Worm (Caenorhabditis elegans) whole organism, L1 larva: ENCODE data around the gene F42A10.9.

Experiments used
- ama-1 ChIP-seq: fragments of 150-350 bp; optimal IDR thresholded peaks from 2 replicates; lab custom pipeline; 2014
- blmp-1 ChIP-seq: fragments of 150-350 bp; optimal IDR thresholded peaks from 2 replicates; lab custom pipeline; 2014; ENCODE audit warnings: missing biosample characterization, missing genetic modification characterization
- ceh-63 ChIP-seq: fragments of 200-800 bp; sonication (Bioruptor generic); optimal IDR thresholded peaks from 2 replicates; lab custom pipeline; 2018; ENCODE audit warnings: mild to moderate bottlenecking, missing genetic modification characterization, missing compliant biosample characterization
- ceh-88 ChIP-seq: fragments of 200-800 bp; sonication (Bioruptor generic); IDR thresholded peaks from 2 replicates; pipeline ENCODE4 v1.3.6; 2022; ENCODE audit warnings: missing genetic modification characterization, missing compliant biosample characterization
- lin-15B ChIP-seq: fragments of 150-350 bp; sonication (generic microtip); optimal IDR thresholded peaks from 3 replicates; lab custom pipeline; 2014; ENCODE audit warnings: missing biosample characterization, missing genetic modification characterization
- lir-3 ChIP-seq: sonication (generic microtip); optimal IDR thresholded peaks from 2 replicates; lab custom pipeline; 2016; ENCODE audit warnings: mild to moderate bottlenecking, missing genetic modification characterization, moderate library complexity, missing compliant biosample characterization; ENCODE audit not compliant: poor library complexity
- mdl-1 ChIP-seq, 2 experiments: fragments of 150-350 bp; optimal IDR thresholded peaks; 2 replicates each; lab custom pipeline; 2014 to 2017; ENCODE audit warnings: missing biosample characterization in 2 of 2, missing genetic modification characterization in 2 of 2, inconsistent platforms in 1 of 2
- nhr-11 ChIP-seq: fragments of 150-350 bp; optimal IDR thresholded peaks from 2 replicates; lab custom pipeline; 2014; ENCODE audit warnings: missing biosample characterization, missing genetic modification characterization
- nhr-237 ChIP-seq: fragments of 150-350 bp; optimal IDR thresholded peaks from 2 replicates; lab custom pipeline; 2014; ENCODE audit warnings: missing biosample characterization, missing genetic modification characterization
- snpc-4 ChIP-seq: fragments of 150-350 bp; optimal IDR thresholded peaks from 2 replicates; lab custom pipeline; 2014; ENCODE audit warnings: missing biosample characterization, missing genetic modification characterization
- swsn-7 ChIP-seq: sonication (generic microtip); optimal IDR thresholded peaks from 2 replicates; lab custom pipeline; 2016; ENCODE audit warnings: missing genetic modification characterization, missing compliant biosample characterization
- unc-62 ChIP-seq: fragments of 150-350 bp; optimal IDR thresholded peaks from 2 replicates; lab custom pipeline; 2014; ENCODE audit warnings: missing biosample characterization, missing genetic modification reagents, missing genetic modification characterization
- ztf-11 ChIP-seq, 2 experiments: sonication (generic microtip); optimal IDR thresholded peaks; 2 replicates each; lab custom pipeline; 2016 to 2017; ENCODE audit warnings: missing genetic modification characterization in 2 of 2, missing biosample characterization in 1 of 2, missing compliant biosample characterization in 1 of 2

ce11 chrIII:6215943-6216342, 51.6 kb downstream of the F42A10.9 start:
- TF ChIP-seq ama-1 = no peak
- TF ChIP-seq lin-15B = no peak
- no peak for TF ChIP-seq nhr-11 (tag; lab: Kevin White, UChicago)
- TF ChIP-seq lir-3 (tag; lab: Kevin White, UChicago) = no peak
- peak in 1 of 2 experiments; percentile 59 for TF ChIP-seq mdl-1 (tag; optimal IDR thresholded peaks at IDR 0.05; lab: Kevin White, UChicago)
- no peak for TF ChIP-seq ztf-11 (tag; optimal IDR thresholded peaks at IDR 0.05; lab: Kevin White, UChicago)
- TF ChIP-seq unc-62 = no peak
- no peak for TF ChIP-seq snpc-4
- TF ChIP-seq nhr-237 (tag; lab: Kevin White, UChicago) = no peak
- no peak for TF ChIP-seq swsn-7 (tag; lab: Kevin White, UChicago)
- no peak for TF ChIP-seq ceh-63 (GFP tag; lab: Kevin White, UChicago)
- peak; percentile 76 for TF ChIP-seq blmp-1 (tag; lab: Kevin White, UChicago)
- no peak for TF ChIP-seq ceh-88
